Worm (Caenorhabditis elegans) whole organism, late embryonic: ENCODE data around the gene cpsf-4.

Source experiments
- C38D4.7 ChIP-seq: fragments of 200-800 bp; sonication (Bioruptor generic); optimal IDR thresholded peaks from 2 replicates; lab custom pipeline; 2018; ENCODE audit warnings: mild to moderate bottlenecking, missing genetic modification characterization, moderate library complexity, missing compliant biosample characterization
- ama-1 ChIP-seq: fragments of 150-350 bp; optimal IDR thresholded peaks from 2 replicates; lab custom pipeline; 2014
- ceh-14 ChIP-seq: sonication (generic microtip); optimal IDR thresholded peaks from 2 replicates; lab custom pipeline; 2016; ENCODE audit warnings: missing genotype, missing genetic modification characterization, missing compliant biosample characterization
- ceh-19 ChIP-seq: fragments of 200-800 bp; sonication (Bioruptor generic); optimal IDR thresholded peaks from 2 replicates; lab custom pipeline; 2018; ENCODE audit warnings: mild to moderate bottlenecking, missing genetic modification characterization, missing compliant biosample characterization
- ceh-24 ChIP-seq: sonication (generic microtip); optimal IDR thresholded peaks from 2 replicates; lab custom pipeline; 2016; ENCODE audit warnings: mild to moderate bottlenecking, missing genetic modification characterization, missing compliant biosample characterization
- ceh-30 ChIP-seq: fragments of 150-350 bp; optimal IDR thresholded peaks from 2 replicates; lab custom pipeline; 2014; ENCODE audit warnings: missing biosample characterization, missing genetic modification characterization
- ceh-34 ChIP-seq: sonication (generic microtip); optimal IDR thresholded peaks from 2 replicates; lab custom pipeline; 2016; ENCODE audit warnings: mild to moderate bottlenecking, missing genetic modification characterization, missing compliant biosample characterization
- ceh-45 ChIP-seq: fragments of 200-800 bp; sonication (Bioruptor generic); IDR thresholded peaks from 2 replicates; pipeline ENCODE4 v1.3.6; 2022; ENCODE audit warnings: missing genetic modification reagents, missing genetic modification characterization, missing compliant biosample characterization
- ceh-6 ChIP-seq: fragments of 200-800 bp; sonication (Bioruptor generic); optimal IDR thresholded peaks from 2 replicates; lab custom pipeline; 2018; ENCODE audit warnings: mild to moderate bottlenecking, missing genetic modification characterization, missing compliant biosample characterization
- ceh-9 ChIP-seq: sonication (generic microtip); optimal IDR thresholded peaks from 2 replicates; lab custom pipeline; 2016; ENCODE audit warnings: mild to moderate bottlenecking, missing genetic modification characterization, inconsistent platforms, missing compliant biosample characterization
- ets-4 ChIP-seq: sonication (generic microtip); optimal IDR thresholded peaks from 2 replicates; lab custom pipeline; 2016; ENCODE audit warnings: missing genetic modification characterization, missing compliant biosample characterization
- gmeb-2 ChIP-seq: sonication (generic microtip); optimal IDR thresholded peaks from 2 replicates; lab custom pipeline; 2016; ENCODE audit warnings: missing genetic modification characterization, inconsistent platforms, missing compliant biosample characterization
- madf-2 ChIP-seq: sonication (generic microtip); optimal IDR thresholded peaks from 2 replicates; lab custom pipeline; 2017; ENCODE audit warnings: missing genetic modification characterization, missing compliant biosample characterization
- mec-3 ChIP-seq: sonication (generic microtip); optimal IDR thresholded peaks from 2 replicates; lab custom pipeline; 2016; ENCODE audit warnings: borderline replicate concordance, missing genetic modification characterization, missing compliant biosample characterization
- npax-4 ChIP-seq: sonication (generic microtip); optimal IDR thresholded peaks from 2 replicates; lab custom pipeline; 2016; ENCODE audit warnings: missing genetic modification characterization, missing compliant biosample characterization
- pag-3 ChIP-seq: sonication (generic microtip); optimal IDR thresholded peaks from 2 replicates; lab custom pipeline; 2016; ENCODE audit warnings: missing compliant biosample characterization, missing genetic modification characterization, borderline replicate concordance
- pax-1 ChIP-seq: fragments of 150-350 bp; optimal IDR thresholded peaks from 2 replicates; lab custom pipeline; 2014; ENCODE audit warnings: missing biosample characterization, missing genetic modification characterization
- pha-4 ChIP-seq: fragments of 150-350 bp; optimal IDR thresholded peaks from 2 replicates; lab custom pipeline; 2018; ENCODE audit warnings: missing biosample characterization, missing genetic modification reagents, missing genetic modification characterization
- pqm-1 ChIP-seq: sonication (generic microtip); optimal IDR thresholded peaks from 2 replicates; lab custom pipeline; 2016; ENCODE audit warnings: missing genetic modification characterization, missing compliant biosample characterization
- ref-2 ChIP-seq: sonication (generic microtip); optimal IDR thresholded peaks from 2 replicates; lab custom pipeline; 2016; ENCODE audit warnings: missing genetic modification characterization, missing compliant biosample characterization
- sdc-2 ChIP-seq: sonication (generic microtip); optimal IDR thresholded peaks from 2 replicates; lab custom pipeline; 2016; ENCODE audit warnings: missing genotype, missing genetic modification characterization, missing compliant biosample characterization
- syd-9 ChIP-seq: sonication (generic microtip); optimal IDR thresholded peaks from 2 replicates; lab custom pipeline; 2016; ENCODE audit warnings: mild to moderate bottlenecking, missing genetic modification characterization, moderate library complexity, missing compliant biosample characterization
- tbx-7 ChIP-seq: sonication (generic microtip); optimal IDR thresholded peaks from 2 replicates; lab custom pipeline; 2016; ENCODE audit warnings: missing genotype, missing genetic modification characterization, missing compliant biosample characterization
- ttx-3 ChIP-seq: sonication (generic microtip); optimal IDR thresholded peaks from 2 replicates; lab custom pipeline; 2016; ENCODE audit warnings: missing genetic modification reagents, missing genetic modification characterization, missing compliant biosample characterization
- unc-3 ChIP-seq, 2 experiments: fragments of 200-800 bp in 1 of 2; sonication (Bioruptor generic) in 1 of 2; sonication (generic microtip) in 1 of 2; conservative IDR thresholded peaks in 1 of 2; optimal IDR thresholded peaks in 1 of 2; 2 replicates each; pipeline versions ENCODE4 v1.3.6 to Lab custom; 2016 to 2022; ENCODE audit warnings: missing compliant biosample characterization in 2 of 2, missing genetic modification characterization in 2 of 2, missing genetic modification reagents in 1 of 2
- unc-42 ChIP-seq: sonication (generic microtip); optimal IDR thresholded peaks from 2 replicates; lab custom pipeline; 2016; ENCODE audit warnings: missing genotype, missing genetic modification characterization, missing compliant biosample characterization
- unc-55 ChIP-seq: sonication (generic microtip); optimal IDR thresholded peaks from 2 replicates; lab custom pipeline; 2017; ENCODE audit warnings: missing biosample characterization, missing genetic modification reagents, missing genetic modification characterization

Gene cpsf-4

ce11 chrIV:12075497-12075896 lies 17.7 kb downstream of the cpsf-4 start, which contains the start of gene K08E4.7:
K08E4.7 (plus strand) TSS chrIV:12075797.
- TF ChIP-seq mec-3 (no peak), sdc-2 (no peak), syd-9 (tag; lab: Kevin White, UChicago) (no peak)

ce11 chrIV:12068590-12068989 lies 24.7 kb downstream of the cpsf-4 start, which contains the start of gene bath-37:
bath-37 (plus strand) TSS chrIV:12068890.
- TF ChIP-seq ama-1 (lab: Kevin White, UChicago) (no peak), ceh-34 (tag; lab: Kevin White, UChicago) (no peak), madf-2 (tag; lab: Kevin White, UChicago) (no peak), gmeb-2 (no peak), syd-9 (tag; lab: Kevin White, UChicago) (no peak), pag-3 (no peak), ceh-45 (GFP tag; lab: Robert Waterston, UW) (no peak), pqm-1 (tag; lab: Kevin White, UChicago) (no peak), pha-4 (no peak)
- TF ChIP-seq, all 69 proteins: peak for 0

ce11 chrIV:12061229-12061628 lies 32.0 kb downstream of the cpsf-4 start, which contains the start of gene K08E4.8:
K08E4.8 (minus strand) TSS chrIV:12061329.
- TF ChIP-seq ceh-6 = no peak
- no peak for TF ChIP-seq ceh-24 (tag; lab: Kevin White, UChicago)
- no peak for TF ChIP-seq ceh-30
- no peak for TF ChIP-seq C38D4.7 (GFP tag; lab: Kevin White, UChicago)
- TF ChIP-seq, all 69 proteins: peak for 0

- TF ChIP-seq unc-42 (tag; lab: Kevin White, UChicago) = no peak
- peak; percentile 57 for TF ChIP-seq unc-55 (GFP tag; lab: Kevin White, UChicago)
These were observed 35.7 kb downstream of the cpsf-4 start, which contains the start of gene K08E4.3 for ce11 chrIV:12057508-12057907. K08E4.3 (plus strand) TSS chrIV:12057742.

ce11 chrIV:12056603-12057002 lies 36.6 kb downstream of the cpsf-4 start, which contains the start of gene K08E4.2:
K08E4.2 (minus strand) TSS chrIV:12056656.
- TF ChIP-seq ref-2 (tag; lab: Kevin White, UChicago) = no peak
- TF ChIP-seq ceh-14 = no peak
- TF ChIP-seq madf-2 (tag; lab: Kevin White, UChicago) = no peak

ce11 chrIV:12052461-12052860 lies 40.8 kb downstream of the cpsf-4 start:
- TF ChIP-seq madf-2 (tag; lab: Kevin White, UChicago) = no peak
- TF ChIP-seq ceh-30 = no peak
- TF ChIP-seq tbx-7 (tag; lab: Kevin White, UChicago) = no peak
- no peak for TF ChIP-seq pax-1 (tag; lab: Kevin White, UChicago)
- no peak for TF ChIP-seq unc-3 (GFP tag; conservative IDR thresholded peaks at IDR 0.05; lab: Robert Waterston, UW)
- no peak for TF ChIP-seq unc-3 (tag; optimal IDR thresholded peaks at IDR 0.05; lab: Kevin White, UChicago)
- no peak for TF ChIP-seq ceh-9
- no peak for TF ChIP-seq npax-4 (tag; lab: Kevin White, UChicago)
- no peak for TF ChIP-seq ttx-3 (tag; lab: Kevin White, UChicago)
- no peak for TF ChIP-seq ets-4

ce11 chrIV:12051049-12051792 lies 42.0 kb downstream of the cpsf-4 start, which contains the start of the genes bre-5 and spt-5:
bre-5 (minus strand) TSS chrIV:12051215.
spt-5 (plus strand) TSS chrIV:12051491.
- TF ChIP-seq tbx-7 (tag; lab: Kevin White, UChicago) = no peak
- TF ChIP-seq ceh-19 (GFP tag; lab: Kevin White, UChicago) = no peak
